Fruit fly (Drosophila melanogaster) whole organism, embryonic: Measurements from ENCODE around the gene CG15199.

ENCODE experiments used
- Antp ChIP-seq: fragments of 200-800 bp; sonication (Bioruptor generic); optimal IDR thresholded peaks from 3 replicates; lab custom pipeline; 2016; ENCODE audit warnings: missing biosample characterization, missing genetic modification characterization
- CG1024 ChIP-seq: fragments of 200-800 bp; sonication (Bioruptor generic); IDR thresholded peaks from 2 replicates; pipeline ENCODE4 v1.3.6; 2022; ENCODE audit warnings: missing biosample characterization, missing genetic modification characterization
- CG10431 ChIP-seq: fragments of 200-800 bp; sonication (Bioruptor generic); optimal IDR thresholded peaks from 3 replicates; lab custom pipeline; 2018; ENCODE audit warnings: missing biosample characterization, mild to moderate bottlenecking, missing genetic modification characterization
- CG10565 ChIP-seq: fragments of 200-800 bp; sonication (Bioruptor generic); optimal IDR thresholded peaks from 3 replicates; lab custom pipeline; 2016; ENCODE audit warnings: missing biosample characterization, mild to moderate bottlenecking, missing genetic modification characterization
- CG11093 ChIP-seq: fragments of 200-800 bp; sonication (Bioruptor generic); IDR thresholded peaks from 3 replicates; pipeline ENCODE4 v1.3.6; 2022; ENCODE audit warnings: missing biosample characterization, missing genetic modification characterization
- CG11723 ChIP-seq: fragments of 200-800 bp; sonication (Bioruptor generic); optimal IDR thresholded peaks from 2 replicates; lab custom pipeline; 2017; ENCODE audit warnings: missing biosample characterization, mild to moderate bottlenecking, missing genetic modification characterization
- CG12391 ChIP-seq: fragments of 200-800 bp; sonication (Bioruptor generic); optimal IDR thresholded peaks from 3 replicates; lab custom pipeline; 2018; ENCODE audit warnings: missing biosample characterization, mild to moderate bottlenecking, missing genetic modification characterization, moderate library complexity
- CG14050 ChIP-seq: fragments of 200-800 bp; sonication (Bioruptor generic); IDR thresholded peaks from 3 replicates; pipeline ENCODE4 v1.3.6; 2022; ENCODE audit warnings: missing biosample characterization, missing genetic modification characterization
- CG14710 ChIP-seq: fragments of 200-800 bp; sonication (Bioruptor generic); optimal IDR thresholded peaks from 3 replicates; lab custom pipeline; 2019; ENCODE audit warnings: missing biosample characterization, mild to moderate bottlenecking, missing genetic modification characterization, moderate library complexity
- CG15514 ChIP-seq: fragments of 200-800 bp; sonication (Bioruptor generic); optimal IDR thresholded peaks from 3 replicates; lab custom pipeline; 2017; ENCODE audit warnings: missing biosample characterization, missing genetic modification characterization, mild to moderate bottlenecking, moderate library complexity, missing genetic modification reagents
- CG1792 ChIP-seq: fragments of 200-800 bp; sonication (Bioruptor generic); optimal IDR thresholded peaks from 2 replicates; lab custom pipeline; 2016; ENCODE audit warnings: missing biosample characterization, missing genetic modification characterization
- CG18599 ChIP-seq: fragments of 200-800 bp; sonication (Bioruptor generic); optimal IDR thresholded peaks from 3 replicates; lab custom pipeline; 2017; ENCODE audit warnings: missing biosample characterization, missing genetic modification characterization, mild to moderate bottlenecking, moderate library complexity, missing genetic modification reagents
- CG18619 ChIP-seq: fragments of 200-800 bp; sonication (Bioruptor generic); optimal IDR thresholded peaks from 3 replicates; lab custom pipeline; 2017; ENCODE audit warnings: missing biosample characterization, mild to moderate bottlenecking, missing genetic modification characterization
- CG2116 ChIP-seq: fragments of 200-800 bp; sonication (Bioruptor generic); optimal IDR thresholded peaks from 3 replicates; lab custom pipeline; 2018; ENCODE audit warnings: missing biosample characterization, mild to moderate bottlenecking, missing genetic modification characterization
- CG30403 ChIP-seq: fragments of 200-800 bp; sonication (Bioruptor generic); optimal IDR thresholded peaks from 3 replicates; lab custom pipeline; 2016; ENCODE audit warnings: missing biosample characterization, missing genetic modification characterization
- CG6654 ChIP-seq: fragments of 200-800 bp; sonication (Bioruptor generic); optimal IDR thresholded peaks from 2 replicates; lab custom pipeline; 2017; ENCODE audit warnings: missing biosample characterization, mild to moderate bottlenecking, missing genetic modification characterization
- CG7745 ChIP-seq: fragments of 200-800 bp; sonication (Bioruptor generic); optimal IDR thresholded peaks from 2 replicates; lab custom pipeline; 2018; ENCODE audit warnings: missing biosample characterization, mild to moderate bottlenecking, missing genetic modification characterization, moderate library complexity
- CG8290 ChIP-seq, 3 experiments: fragments of 200-800 bp; sonication (Bioruptor generic); optimal IDR thresholded peaks; 2 replicates each; lab custom pipeline; 2016 to 2019; ENCODE audit warnings: missing biosample characterization in 3 of 3, missing genetic modification characterization in 3 of 3, mild to moderate bottlenecking in 2 of 3, moderate library complexity in 1 of 3
- CG9609 ChIP-seq: fragments of 200-800 bp; sonication (Bioruptor generic); optimal IDR thresholded peaks from 3 replicates; lab custom pipeline; 2016; ENCODE audit warnings: missing biosample characterization, missing genetic modification characterization
- CG9817 ChIP-seq: fragments of 200-800 bp; sonication (Bioruptor generic); optimal IDR thresholded peaks from 2 replicates; lab custom pipeline; 2018; ENCODE audit warnings: missing biosample characterization, mild to moderate bottlenecking, missing genetic modification characterization, moderate library complexity
- CG9932 ChIP-seq: fragments of 200-800 bp; sonication (Bioruptor generic); IDR thresholded peaks from 2 replicates; pipeline ENCODE4 v1.3.6; 2022; ENCODE audit warnings: missing biosample characterization, missing genetic modification characterization
- Dip2 ChIP-seq: fragments of 200-800 bp; sonication (Bioruptor generic); IDR thresholded peaks from 2 replicates; pipeline ENCODE4 v1.3.6; 2022; ENCODE audit warnings: missing biosample characterization, missing genetic modification characterization
- Dref ChIP-seq: fragments of 200-800 bp; sonication (Bioruptor generic); IDR thresholded peaks from 2 replicates; pipeline ENCODE4 v1.3.6; 2022; ENCODE audit warnings: missing biosample characterization, missing genetic modification characterization
- Ets65A ChIP-seq: fragments of 200-800 bp; sonication (Bioruptor generic); peaks from one replicate; lab custom pipeline; 2016; ENCODE audit warnings: missing biosample characterization, missing genetic modification characterization
- Hmr ChIP-seq: fragments of 200-800 bp; sonication (Bioruptor generic); optimal IDR thresholded peaks from 3 replicates; lab custom pipeline; 2017; ENCODE audit warnings: mild to moderate bottlenecking, missing biosample characterization, missing genetic modification reagents, missing genetic modification characterization
- Hr51 ChIP-seq, 2 experiments: fragments of 200-800 bp; sonication (Bioruptor generic); optimal IDR thresholded peaks; 2 replicates in 1 of 2; 3 replicates in 1 of 2; lab custom pipeline; 2016 to 2018; ENCODE audit warnings: missing biosample characterization in 2 of 2, missing genetic modification characterization in 2 of 2, mild to moderate bottlenecking in 1 of 2, moderate library complexity in 1 of 2
- Lhr ChIP-seq: fragments of 200-800 bp; sonication (Bioruptor generic); optimal IDR thresholded peaks from 3 replicates; lab custom pipeline; 2017; ENCODE audit warnings: mild to moderate bottlenecking, missing biosample characterization, missing genetic modification reagents, missing genetic modification characterization
- NFAT ChIP-seq: fragments of 200-800 bp; sonication (Bioruptor generic); IDR thresholded peaks from 2 replicates; pipeline ENCODE4 v1.3.6; 2022; ENCODE audit warnings: missing biosample characterization, missing genetic modification characterization
- Ptx1 ChIP-seq: fragments of 200-800 bp; sonication (Bioruptor generic); IDR thresholded peaks from 2 replicates; pipeline ENCODE4 v1.3.6; 2022; ENCODE audit warnings: missing biosample characterization, missing genetic modification characterization
- Rx ChIP-seq: fragments of 200-800 bp; sonication (Bioruptor generic); IDR thresholded peaks from 2 replicates; pipeline ENCODE4 v1.3.6; 2022; ENCODE audit warnings: missing biosample characterization, missing genetic modification characterization
- Trl ChIP-seq, 3 experiments: fragments of >200 bp in 2 of 3; fragments of 200-800 bp in 1 of 3; sonication (Bioruptor generic) in 1 of 3; optimal IDR thresholded peaks; 2 replicates in 1 of 3; 3 replicates in 2 of 3; lab custom pipeline; 2016 to 2017; ENCODE audit warnings: missing biosample characterization in 1 of 3, missing genetic modification characterization in 1 of 3
- amos ChIP-seq: fragments of 200-800 bp; sonication (Bioruptor generic); IDR thresholded peaks from 2 replicates; pipeline ENCODE4 v1.3.6; 2022; ENCODE audit warnings: missing biosample characterization, missing genetic modification characterization; ENCODE audit not compliant: partially characterized antibody
- ap ChIP-seq: fragments of 200-800 bp; sonication (Bioruptor generic); IDR thresholded peaks from 2 replicates; pipeline ENCODE4 v1.3.6; 2022; ENCODE audit warnings: missing biosample characterization, missing genetic modification characterization
- fu2 ChIP-seq: fragments of 200-800 bp; sonication (Bioruptor generic); optimal IDR thresholded peaks from 2 replicates; lab custom pipeline; 2016; ENCODE audit warnings: missing biosample characterization, missing genetic modification characterization
- gcm2 ChIP-seq: fragments of 200-800 bp; sonication (Bioruptor generic); optimal IDR thresholded peaks from 2 replicates; lab custom pipeline; 2016; ENCODE audit warnings: missing biosample characterization, missing genetic modification characterization
- gem ChIP-seq: fragments of 200-800 bp; sonication (Bioruptor generic); optimal IDR thresholded peaks from 2 replicates; lab custom pipeline; 2019; ENCODE audit warnings: missing biosample characterization, mild to moderate bottlenecking, missing genetic modification characterization, moderate library complexity
- hkb ChIP-seq, 2 experiments: fragments of 200-800 bp in 1 of 2; fragments of >200 bp in 1 of 2; sonication (Bioruptor generic) in 1 of 2; IDR thresholded peaks in 1 of 2; optimal IDR thresholded peaks in 1 of 2; 2 replicates each; pipeline versions ENCODE4 v1.3.6 to Lab custom; 2017 to 2022; ENCODE audit warnings: missing biosample characterization in 1 of 2, missing genetic modification characterization in 1 of 2
- jigr1 ChIP-seq: fragments of 200-800 bp; sonication (Bioruptor generic); IDR thresholded peaks from 3 replicates; pipeline ENCODE4 v1.3.6; 2022; ENCODE audit warnings: missing biosample characterization, missing genetic modification characterization
- kah ChIP-seq: fragments of 200-800 bp; sonication (Bioruptor generic); optimal IDR thresholded peaks from 2 replicates; lab custom pipeline; 2018; ENCODE audit warnings: missing biosample characterization, mild to moderate bottlenecking, missing genetic modification characterization
- maf-S ChIP-seq: fragments of 200-800 bp; sonication (Bioruptor generic); optimal IDR thresholded peaks from 2 replicates; lab custom pipeline; 2016; ENCODE audit warnings: missing biosample characterization, missing genetic modification characterization
- mld ChIP-seq: fragments of 200-800 bp; sonication (Bioruptor generic); IDR thresholded peaks from 3 replicates; pipeline ENCODE4 v1.3.6; 2022; ENCODE audit warnings: missing biosample characterization, missing genetic modification characterization; ENCODE audit not compliant: partially characterized antibody
- pfk ChIP-seq: fragments of 200-800 bp; sonication (Bioruptor generic); optimal IDR thresholded peaks from 2 replicates; lab custom pipeline; 2018; ENCODE audit warnings: missing biosample characterization, mild to moderate bottlenecking, missing genetic modification characterization, moderate library complexity
- prd ChIP-seq, 3 experiments: fragments of >200 bp in 2 of 3; fragments of 200-800 bp in 1 of 3; sonication (Bioruptor generic) in 1 of 3; optimal IDR thresholded peaks in 2 of 3; IDR thresholded peaks in 1 of 3; 2 replicates in 2 of 3; 3 replicates in 1 of 3; pipeline versions ENCODE4 v1.3.6 to Lab custom; 2017 to 2022; ENCODE audit warnings: missing biosample characterization in 1 of 3, missing genetic modification characterization in 1 of 3
- shn ChIP-seq: fragments of 200-800 bp; sonication (Bioruptor generic); optimal IDR thresholded peaks from 3 replicates; lab custom pipeline; 2016; ENCODE audit warnings: missing biosample characterization, missing genetic modification characterization
- slbo ChIP-seq: fragments of 200-800 bp; sonication (Bioruptor generic); IDR thresholded peaks from 2 replicates; pipeline ENCODE4 v1.3.6; 2022; ENCODE audit warnings: missing biosample characterization, missing genetic modification characterization
- ssp ChIP-seq: fragments of 200-800 bp; sonication (Bioruptor generic); IDR thresholded peaks from 2 replicates; pipeline ENCODE4 v1.3.6; 2022; ENCODE audit warnings: missing biosample characterization, missing genetic modification characterization
- stwl ChIP-seq: fragments of 200-800 bp; sonication (Bioruptor generic); optimal IDR thresholded peaks from 3 replicates; lab custom pipeline; 2018; ENCODE audit warnings: missing biosample characterization, mild to moderate bottlenecking, missing genetic modification characterization, moderate library complexity
- tgo ChIP-seq: fragments of 200-800 bp; sonication (Bioruptor generic); IDR thresholded peaks from 3 replicates; pipeline ENCODE4 v1.3.6; 2022; ENCODE audit warnings: missing biosample characterization, missing genetic modification characterization
- vfl ChIP-seq: fragments of 200-800 bp; sonication (Bioruptor generic); optimal IDR thresholded peaks from 2 replicates; lab custom pipeline; 2016; ENCODE audit warnings: missing biosample characterization, missing genetic modification characterization

CG15199 gene

dm6 chrX:11149201-11149600 lies 7.6 kb upstream of the CG15199 start, which contains the start of gene Lint-1 (continued):
- TF ChIP-seq Trl (optimal IDR thresholded peaks at IDR 0.05; lab: Kevin White, UChicago) = no peak
- TF ChIP-seq Trl (GFP tag; optimal IDR thresholded peaks at IDR 0.05; lab: Kevin White, UChicago) = peak; percentile 1
- peak; percentile 6 for TF ChIP-seq Hmr (GFP tag; lab: Kevin White, UChicago)
- no peak for TF ChIP-seq fu2
- peak; percentile 41; the same call in 1 of the 2 replicates for TF ChIP-seq Ptx1 (GFP tag; lab: Robert Waterston, UW)
- TF ChIP-seq Dip2 = no peak
- TF ChIP-seq CG14710 (tag; lab: Kevin White, UChicago) = peak; percentile 22
- TF ChIP-seq ssp (GFP tag; lab: Robert Waterston, UW) = peak; percentile 39
- no peak for TF ChIP-seq Dref (GFP tag; lab: Robert Waterston, UW)
- TF ChIP-seq Ets65A = peak; percentile 64
- peak; percentile 14 for TF ChIP-seq Antp (GFP tag; lab: Kevin White, UChicago)
- TF ChIP-seq CG30403 (GFP tag; lab: Kevin White, UChicago) = peak; percentile 35
- no peak for TF ChIP-seq CG18619 (GFP tag; lab: Kevin White, UChicago)
- TF ChIP-seq shn (GFP tag; lab: Kevin White, UChicago) = peak; percentile 26
- peak; percentile 38 for TF ChIP-seq gem (tag; lab: Kevin White, UChicago)
- no peak for TF ChIP-seq CG1024 (GFP tag; lab: Robert Waterston, UW)
- TF ChIP-seq jigr1 (GFP tag; lab: Robert Waterston, UW) = no peak
- no peak for TF ChIP-seq CG1792 (GFP tag; lab: Kevin White, UChicago)
- TF ChIP-seq CG7745 (tag; lab: Kevin White, UChicago) = no peak
- no peak for TF ChIP-seq CG9609
- peak; percentile 18 for TF ChIP-seq CG11723 (GFP tag; lab: Kevin White, UChicago)
- TF ChIP-seq kah = no peak
- TF ChIP-seq CG15514 (GFP tag; lab: Kevin White, UChicago) = peak; percentile 20
- no peak for TF ChIP-seq CG10431 (GFP tag; lab: Kevin White, UChicago)
- TF ChIP-seq NFAT (GFP tag; lab: Robert Waterston, UW) = 0 out of 2 replicates have a peak, but pooled peaks have one; percentile 45
- no peak for TF ChIP-seq CG12391 (tag; lab: Kevin White, UChicago)
- no peak for TF ChIP-seq stwl (tag; lab: Kevin White, UChicago)
- TF ChIP-seq mld (GFP tag; lab: Robert Waterston, UW) = no peak
- TF ChIP-seq CG8290 (GFP tag; optimal IDR thresholded peaks at IDR 0.05; lab: Kevin White, UChicago) = no peak
- TF ChIP-seq CG8290 (tag; optimal IDR thresholded peaks at IDR 0.05; lab: Kevin White, UChicago) = peak in 1 of 2 experiments; percentile 59
- TF ChIP-seq CG2116 = peak; percentile 72
- TF ChIP-seq slbo (GFP tag; lab: Robert Waterston, UW) = peak; percentile 41; the same call in 1 of the 2 replicates
- peak; percentile 6 for TF ChIP-seq vfl (GFP tag; lab: Kevin White, UChicago)
- TF ChIP-seq amos (GFP tag; lab: Robert Waterston, UW) = no peak
- TF ChIP-seq, all 482 proteins: peak for 85

DNA sequence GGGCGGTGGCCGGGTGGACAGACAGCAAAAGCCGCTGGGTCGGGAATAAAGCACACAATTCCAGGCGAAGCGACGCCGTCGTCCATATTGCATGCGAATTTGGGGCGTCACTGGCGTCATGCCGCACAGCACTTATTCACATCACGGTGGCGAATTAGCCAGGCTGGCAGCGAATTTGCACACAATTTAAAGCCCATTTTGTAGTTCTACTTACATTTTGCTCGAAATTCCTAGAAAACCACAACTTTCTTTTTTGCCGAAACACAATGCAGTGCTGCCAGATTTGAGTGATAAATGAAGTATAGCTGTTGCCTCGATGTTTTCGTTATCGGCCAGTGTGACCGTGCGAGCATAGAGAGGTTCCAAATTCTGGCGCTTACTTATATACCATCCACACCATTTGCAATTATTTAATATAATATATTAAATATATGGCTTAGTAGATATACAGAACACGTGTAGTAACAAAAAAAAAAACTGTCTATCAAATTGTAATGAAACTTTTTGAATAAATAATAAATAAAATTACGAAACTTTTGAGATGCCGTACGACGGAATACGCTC lies 6.7 kb upstream of the CG15199 start, which contains the start of gene Ran:
TSS of gene Ran (minus strand) at position 445 of the 564 bp plus-strand sequence.
- TF ChIP-seq CG11093 (GFP tag; lab: Robert Waterston, UW) (no peak), hkb (optimal IDR thresholded peaks at IDR 0.05; lab: Kevin White, UChicago) (no peak), hkb (GFP tag; IDR thresholded peaks at IDR 0.05; lab: Robert Waterston, UW) (no peak), CG14050 (no peak), ap (GFP tag; lab: Robert Waterston, UW) (no peak), Rx (no peak), maf-S (GFP tag; lab: Kevin White, UChicago) (no peak), CG6654 (no peak), gcm2 (GFP tag; lab: Kevin White, UChicago) (no peak), Lhr (no peak), pfk (GFP tag; lab: Kevin White, UChicago) (peak; percentile 55), Hr51 (GFP tag; optimal IDR thresholded peaks at IDR 0.05; lab: Kevin White, UChicago) (no peak), prd (optimal IDR thresholded peaks at IDR 0.05; lab: Kevin White, UChicago) (no peak), prd (GFP tag; IDR thresholded peaks at IDR 0.05; lab: Robert Waterston, UW) (0 out of 3 replicates have a peak, but pooled peaks have one; percentile 16), CG10565 (no peak), CG18599 (GFP tag; lab: Kevin White, UChicago) (no peak), CG9817 (tag; lab: Kevin White, UChicago) (peak; percentile 36), tgo (no peak), CG9932 (GFP tag; lab: Robert Waterston, UW) (peak; percentile 66)
